In genomic region chrV:13907557-13908104, ce11 we compare ENCODE assay signal across 4 worm cellular contexts.
TF ChIP-seq lines count a peak whose summit lies in the region.

No protein-coding gene starts in this region.

TF ChIP-seq in whole organism, L1 larva, 84 proteins besides CTCF, POLR2A, EP300 and RAD21 (continued from another document):
- TF ChIP-seq lir-3 (tag; optimal IDR thresholded peaks at IDR 0.05; lab: Kevin White, UChicago; ENCODE audit: poor library complexity) (peak; percentile 47), pax-3 (tag; optimal IDR thresholded peaks at IDR 0.05; lab: Kevin White, UChicago) (peak; percentile 82), snu-23 (GFP tag; optimal IDR thresholded peaks at IDR 0.05; lab: Kevin White, UChicago) (peak; percentile 11), lin-35 (GFP tag; optimal IDR thresholded peaks at IDR 0.05; lab: Kevin White, UChicago) (peak in 1 of 2 experiments; percentile 67), rnt-1 (tag; optimal IDR thresholded peaks at IDR 0.05; lab: Kevin White, UChicago) (peak; percentile 8), fkh-8 (tag; optimal IDR thresholded peaks at IDR 0.05; lab: Kevin White, UChicago) (no peak), nhr-71 (tag; optimal IDR thresholded peaks at IDR 0.05; lab: Kevin White, UChicago) (peak; percentile 38), nhr-20 (tag; optimal IDR thresholded peaks at IDR 0.05; lab: Kevin White, UChicago) (peak; percentile 7)

TF ChIP-seq in whole organism, L2 larva, 48 proteins besides CTCF, POLR2A, EP300 and RAD21 (continued from another document):
- TF ChIP-seq nhr-25 (tag; optimal IDR thresholded peaks at IDR 0.05; lab: Kevin White, UChicago) = peak; percentile 22
- TF ChIP-seq crh-2 (tag; optimal IDR thresholded peaks at IDR 0.05; lab: Kevin White, UChicago) = peak; percentile 62
- peak; percentile 42 for TF ChIP-seq sma-9 (GFP tag; optimal IDR thresholded peaks at IDR 0.05; lab: Kevin White, UChicago)
- TF ChIP-seq sma-9 (tag; optimal IDR thresholded peaks at IDR 0.05; lab: Kevin White, UChicago) = no peak
- no peak for TF ChIP-seq egl-27 (tag; optimal IDR thresholded peaks at IDR 0.05; lab: Kevin White, UChicago)
- peak; percentile 96 for TF ChIP-seq ama-1 (optimal IDR thresholded peaks at IDR 0.05; lab: Kevin White, UChicago)
- TF ChIP-seq peb-1 (tag; optimal IDR thresholded peaks at IDR 0.05; lab: Kevin White, UChicago) = no peak
- peak; percentile 49 for TF ChIP-seq lin-13 (GFP tag; optimal IDR thresholded peaks at IDR 0.05; lab: Kevin White, UChicago)
- TF ChIP-seq nhr-21 (tag; optimal IDR thresholded peaks at IDR 0.05; lab: Kevin White, UChicago) = peak; percentile 46

TF ChIP-seq in whole organism, L4 larva, 104 proteins besides CTCF, POLR2A, EP300 and RAD21 (continued from another document):
- TF ChIP-seq ceh-62 (tag; optimal IDR thresholded peaks at IDR 0.05; lab: Kevin White, UChicago) (no peak), dmd-9 (GFP tag; IDR thresholded peaks at IDR 0.05; lab: Robert Waterston, UW) (no peak; the same call in none of the 2 replicates), zfp-3 (GFP tag; conservative IDR thresholded peaks at IDR 0.05; lab: Robert Waterston, UW) (peak; percentile 98), hmg-1.1 (GFP tag; IDR thresholded peaks at IDR 0.05; lab: Robert Waterston, UW) (no peak; the same call in 1 of the 2 replicates), duxl-1 (tag; optimal IDR thresholded peaks at IDR 0.05; lab: Kevin White, UChicago; ENCODE audit: poor library complexity) (peak; percentile 65), T26A8.4 (GFP tag; IDR thresholded peaks at IDR 0.05; lab: Robert Waterston, UW) (peak; percentile 90), lsy-2 (tag; optimal IDR thresholded peaks at IDR 0.05; lab: Kevin White, UChicago) (peak; percentile 69 to 72), nhr-41 (GFP tag; IDR thresholded peaks at IDR 0.05; lab: Robert Waterston, UW) (peak; percentile 42; the same call in 1 of the 2 replicates), Y5F2A.4 (GFP tag; optimal IDR thresholded peaks at IDR 0.05; lab: Kevin White, UChicago) (no peak), tra-1 (GFP tag; IDR thresholded peaks at IDR 0.05; lab: Robert Waterston, UW) (peak; percentile 9; the same call in 1 of the 2 replicates), hif-1 (tag; optimal IDR thresholded peaks at IDR 0.05; lab: Kevin White, UChicago) (peak in 1 of 2 experiments; percentile 39), T20F7.1 (GFP tag; optimal IDR thresholded peaks at IDR 0.05; lab: Kevin White, UChicago) (peak; percentile 75), nhr-111 (GFP tag; optimal IDR thresholded peaks at IDR 0.05; lab: Kevin White, UChicago) (no peak), sdz-12 (GFP tag; optimal IDR thresholded peaks at IDR 0.05; lab: Kevin White, UChicago) (peak; percentile 13), Y75B8A.6 (GFP tag; IDR thresholded peaks at IDR 0.05; lab: Robert Waterston, UW) (peak; percentile 85), zag-1 (tag; optimal IDR thresholded peaks at IDR 0.05; lab: Kevin White, UChicago) (no peak), snpc-1.2 (GFP tag; IDR thresholded peaks at IDR 0.05; lab: Robert Waterston, UW) (peak; percentile 27; the same call in 1 of the 2 replicates), nhr-6 (tag; optimal IDR thresholded peaks at IDR 0.05; lab: Kevin White, UChicago) (no peak), mdl-1 (tag; optimal IDR thresholded peaks at IDR 0.05; lab: Kevin White, UChicago) (peak in 1 of 2 experiments; percentile 22), nhr-28 (tag; optimal IDR thresholded peaks at IDR 0.05; lab: Kevin White, UChicago) (peak; percentile 48), lim-7 (GFP tag; IDR thresholded peaks at IDR 0.05; lab: Robert Waterston, UW) (no peak), mdt-29 (GFP tag; IDR thresholded peaks at IDR 0.05; lab: Robert Waterston, UW) (peak; percentile 69; the same call in 1 of the 2 replicates), set-16 (GFP tag; IDR thresholded peaks at IDR 0.05; lab: Robert Waterston, UW) (no peak), mxl-3 (GFP tag; optimal IDR thresholded peaks at IDR 0.05; lab: Kevin White, UChicago) (peak; percentile 45), ceh-32 (tag; optimal IDR thresholded peaks at IDR 0.05; lab: Kevin White, UChicago; ENCODE audit: poor library complexity) (no peak), lin-1 (GFP tag; IDR thresholded peaks at IDR 0.05; lab: Robert Waterston, UW) (peak; percentile 51; the same call in 1 of the 2 replicates), aly-2 (tag; optimal IDR thresholded peaks at IDR 0.05; lab: Kevin White, UChicago) (no peak), ceh-82 (tag; optimal IDR thresholded peaks at IDR 0.05; lab: Kevin White, UChicago) (no peak), nhr-102 (tag; optimal IDR thresholded peaks at IDR 0.05; lab: Kevin White, UChicago) (peak; percentile 70), nhr-10 (tag; optimal IDR thresholded peaks at IDR 0.05; lab: Kevin White, UChicago) (peak; percentile 51), nhr-77 (tag; optimal IDR thresholded peaks at IDR 0.05; lab: Kevin White, UChicago) (peak; percentile 89), nhr-76 (tag; optimal IDR thresholded peaks at IDR 0.05; lab: Kevin White, UChicago) (no peak), lin-15B (tag; optimal IDR thresholded peaks at IDR 0.05; lab: Kevin White, UChicago) (peak; percentile 27), ceh-28 (tag; optimal IDR thresholded peaks at IDR 0.05; lab: Kevin White, UChicago) (no peak), hlh-11 (tag; optimal IDR thresholded peaks at IDR 0.05; lab: Kevin White, UChicago) (peak; percentile 70)
TF ChIP-seq in whole organism, L4 larva: peak in this region for 39.

TF ChIP-seq in whole organism, young adult, 124 proteins besides CTCF, POLR2A, EP300 and RAD21 (continued from another document and continues in another):
- TF ChIP-seq ceh-91 (GFP tag; IDR thresholded peaks at IDR 0.05; lab: Robert Waterston, UW) (no peak), F49E8.2 (tag; optimal IDR thresholded peaks at IDR 0.05; lab: Kevin White, UChicago; ENCODE audit: insufficient read depth) (no peak), mcd-1 (GFP tag; IDR thresholded peaks at IDR 0.05; lab: Robert Waterston, UW) (peak; percentile 70), aptf-2 (GFP tag; conservative IDR thresholded peaks at IDR 0.05; lab: Robert Waterston, UW) (no peak), K12H6.12 (tag; optimal IDR thresholded peaks at IDR 0.05; lab: Kevin White, UChicago) (peak; percentile 55), ZK185.1 (tag; optimal IDR thresholded peaks at IDR 0.05; lab: Kevin White, UChicago; ENCODE audit: poor library complexity, severe bottlenecking) (peak; percentile 78), nhr-90 (tag; optimal IDR thresholded peaks at IDR 0.05; lab: Kevin White, UChicago) (peak; percentile 94), Y79H2A.3 (GFP tag; conservative IDR thresholded peaks at IDR 0.05; lab: Robert Waterston, UW) (peak; percentile 64; the same call in 1 of the 2 replicates), xnd-1 (tag; optimal IDR thresholded peaks at IDR 0.05; lab: Kevin White, UChicago) (no peak), zfh-2 (GFP tag; conservative IDR thresholded peaks at IDR 0.05; lab: Robert Waterston, UW) (no peak), snpc-1.3 (tag; optimal IDR thresholded peaks at IDR 0.05; lab: Kevin White, UChicago; ENCODE audit: insufficient read depth) (no peak), lsy-27 (tag; optimal IDR thresholded peaks at IDR 0.05; lab: Kevin White, UChicago; ENCODE audit: borderline replicate concordance, insufficient read depth) (no peak), dpl-1 (GFP tag; optimal IDR thresholded peaks at IDR 0.05; lab: Kevin White, UChicago) (no peak), let-607 (tag; optimal IDR thresholded peaks at IDR 0.05; lab: Kevin White, UChicago) (peak; percentile 4 to 34), nfyb-1 (GFP tag; IDR thresholded peaks at IDR 0.05; lab: Robert Waterston, UW) (peak; percentile 95), nfya-1 (tag; optimal IDR thresholded peaks at IDR 0.05; lab: Kevin White, UChicago; ENCODE audit: borderline replicate concordance, insufficient read depth) (no peak), hrde-1 (tag; optimal IDR thresholded peaks at IDR 0.05; lab: Kevin White, UChicago; ENCODE audit: borderline replicate concordance) (no peak), F23B12.7 (tag; optimal IDR thresholded peaks at IDR 0.05; lab: Kevin White, UChicago; ENCODE audit: insufficient read depth) (no peak), snpc-4 (GFP tag; optimal IDR thresholded peaks at IDR 0.05; lab: Kevin White, UChicago) (no peak), snpc-4 (tag; optimal IDR thresholded peaks at IDR 0.05; lab: Kevin White, UChicago) (peak in 1 of 4 experiments; percentile 34), ztf-25 (GFP tag; IDR thresholded peaks at IDR 0.05; lab: Robert Waterston, UW) (0 out of 2 replicates have a peak, but pooled peaks have one; percentile 6), somi-1 (GFP tag; optimal IDR thresholded peaks at IDR 0.05; lab: Kevin White, UChicago) (peak; percentile 88), lin-35 (GFP tag; optimal IDR thresholded peaks at IDR 0.05; lab: Kevin White, UChicago) (peak in 1 of 3 experiments; percentile 55), hmg-1.2 (GFP tag; IDR thresholded peaks at IDR 0.05; lab: Robert Waterston, UW) (peak; percentile 56), dpff-1 (tag; optimal IDR thresholded peaks at IDR 0.05; lab: Kevin White, UChicago) (no peak), mxl-1 (tag; optimal IDR thresholded peaks at IDR 0.05; lab: Kevin White, UChicago) (no peak), fkh-3 (tag; optimal IDR thresholded peaks at IDR 0.05; lab: Kevin White, UChicago) (no peak), bed-1 (GFP tag; IDR thresholded peaks at IDR 0.05; lab: Robert Waterston, UW) (no peak), mes-4 (tag; optimal IDR thresholded peaks at IDR 0.05; lab: Kevin White, UChicago) (no peak), F57C9.4 (tag; optimal IDR thresholded peaks at IDR 0.05; lab: Kevin White, UChicago) (peak; percentile 78), akir-1 (GFP tag; optimal IDR thresholded peaks at IDR 0.05; lab: Kevin White, UChicago) (no peak), T07F8.4 (tag; optimal IDR thresholded peaks at IDR 0.05; lab: Kevin White, UChicago) (no peak), ets-4 (GFP tag; optimal IDR thresholded peaks at IDR 0.05; lab: Kevin White, UChicago) (peak; percentile 81), let-526 (GFP tag; IDR thresholded peaks at IDR 0.05; lab: Robert Waterston, UW) (peak; percentile 84), sea-2 (GFP tag; IDR thresholded peaks at IDR 0.05; lab: Robert Waterston, UW) (peak; percentile 22; the same call in 1 of the 2 replicates), tlf-1 (GFP tag; optimal IDR thresholded peaks at IDR 0.05; lab: Kevin White, UChicago) (peak; percentile 91), rec-8 (tag; optimal IDR thresholded peaks at IDR 0.05; lab: Kevin White, UChicago) (no peak), nhr-120 (GFP tag; IDR thresholded peaks at IDR 0.05; lab: Robert Waterston, UW) (no peak), tbp1 (GFP tag; optimal IDR thresholded peaks at IDR 0.05; lab: Kevin White, UChicago) (peak; percentile 71), F52B5.7 (tag; optimal IDR thresholded peaks at IDR 0.05; lab: Kevin White, UChicago) (peak; percentile 92), die-1 (tag; optimal IDR thresholded peaks at IDR 0.05; lab: Kevin White, UChicago) (peak; percentile 35), nhr-179 (tag; optimal IDR thresholded peaks at IDR 0.05; lab: Kevin White, UChicago) (no peak), B0035.1 (tag; optimal IDR thresholded peaks at IDR 0.05; lab: Kevin White, UChicago) (peak; percentile 69), ceh-58 (GFP tag; IDR thresholded peaks at IDR 0.05; lab: Robert Waterston, UW) (no peak), madf-10 (tag; optimal IDR thresholded peaks at IDR 0.05; lab: Kevin White, UChicago) (peak; percentile 64), F22D6.2 (tag; optimal IDR thresholded peaks at IDR 0.05; lab: Kevin White, UChicago) (peak; percentile 56), Y53G8AR.9 (GFP tag; conservative IDR thresholded peaks at IDR 0.05; lab: Robert Waterston, UW) (peak; percentile 95), cebp-1 (GFP tag; IDR thresholded peaks at IDR 0.05; lab: Robert Waterston, UW) (peak; percentile 77), cebp-1 (tag; optimal IDR thresholded peaks at IDR 0.05; lab: Kevin White, UChicago) (peak; percentile 94), lin-26 (GFP tag; IDR thresholded peaks at IDR 0.05; lab: Robert Waterston, UW) (peak; percentile 91), lin-40 (tag; optimal IDR thresholded peaks at IDR 0.05; lab: Kevin White, UChicago) (peak; percentile 22), pbrm-1 (GFP tag; IDR thresholded peaks at IDR 0.05; lab: Robert Waterston, UW) (peak; percentile 61; the same call in 1 of the 2 replicates), repo-1 (tag; optimal IDR thresholded peaks at IDR 0.05; lab: Kevin White, UChicago) (peak; percentile 98), egl-18 (GFP tag; IDR thresholded peaks at IDR 0.05; lab: Robert Waterston, UW) (no peak), hlh-12 (tag; optimal IDR thresholded peaks at IDR 0.05; lab: Kevin White, UChicago) (no peak), him-1 (tag; optimal IDR thresholded peaks at IDR 0.05; lab: Kevin White, UChicago) (no peak), ceh-40 (GFP tag; IDR thresholded peaks at IDR 0.05; lab: Robert Waterston, UW) (0 out of 2 replicates have a peak, but pooled peaks have one; percentile 61), nfya-2 (GFP tag; IDR thresholded peaks at IDR 0.05; lab: Robert Waterston, UW) (no peak), snpc-1.1 (tag; optimal IDR thresholded peaks at IDR 0.05; lab: Kevin White, UChicago; ENCODE audit: insufficient read depth) (no peak), athp-1 (tag; optimal IDR thresholded peaks at IDR 0.05; lab: Kevin White, UChicago) (peak; percentile 67), lag-1 (GFP tag; IDR thresholded peaks at IDR 0.05; lab: Robert Waterston, UW) (0 out of 2 replicates have a peak, but pooled peaks have one; percentile 69), C06A6.2 (GFP tag; conservative IDR thresholded peaks at IDR 0.05; lab: Robert Waterston, UW) (peak; percentile 74), sptf-2 (GFP tag; optimal IDR thresholded peaks at IDR 0.05; lab: Kevin White, UChicago) (no peak), ztf-22 (GFP tag; optimal IDR thresholded peaks at IDR 0.05; lab: Kevin White, UChicago) (peak; percentile 76), rcor-1 (GFP tag; IDR thresholded peaks at IDR 0.05; lab: Robert Waterston, UW) (peak; percentile 19; the same call in 1 of the 2 replicates), ztf-26 (tag; optimal IDR thresholded peaks at IDR 0.05; lab: Kevin White, UChicago) (peak; percentile 86), Y56A3A.18 (GFP tag; IDR thresholded peaks at IDR 0.05; lab: Robert Waterston, UW) (peak; percentile 94), bed-2 (GFP tag; IDR thresholded peaks at IDR 0.05; lab: Robert Waterston, UW) (no peak), snpc-3.4 (tag; optimal IDR thresholded peaks at IDR 0.05; lab: Kevin White, UChicago) (no peak), F10E7.11 (tag; optimal IDR thresholded peaks at IDR 0.05; lab: Kevin White, UChicago) (peak; percentile 65), lsl-1 (GFP tag; optimal IDR thresholded peaks at IDR 0.05; lab: Kevin White, UChicago) (no peak), ztf-18 (tag; optimal IDR thresholded peaks at IDR 0.05; lab: Kevin White, UChicago) (no peak), tbx-9 (tag; optimal IDR thresholded peaks at IDR 0.05; lab: Kevin White, UChicago; ENCODE audit: borderline replicate concordance) (no peak), B0336.3 (GFP tag; IDR thresholded peaks at IDR 0.05; lab: Robert Waterston, UW) (peak; percentile 96), F33H1.4 (GFP tag; IDR thresholded peaks at IDR 0.05; lab: Robert Waterston, UW) (no peak; the same call in none of the 2 replicates), ekl-4 (GFP tag; IDR thresholded peaks at IDR 0.05; lab: Robert Waterston, UW) (peak; percentile 68), T26A5.8 (tag; optimal IDR thresholded peaks at IDR 0.05; lab: Kevin White, UChicago) (no peak), sdz-38 (tag; optimal IDR thresholded peaks at IDR 0.05; lab: Kevin White, UChicago) (no peak), unc-130 (GFP tag; optimal IDR thresholded peaks at IDR 0.05; lab: Kevin White, UChicago) (no peak), ztf-6 (GFP tag; IDR thresholded peaks at IDR 0.05; lab: Robert Waterston, UW) (no peak), ztf-28 (GFP tag; IDR thresholded peaks at IDR 0.05; lab: Robert Waterston, UW) (0 out of 2 replicates have a peak, but pooled peaks have one; percentile 75), Y95B8A.8 (GFP tag; IDR thresholded peaks at IDR 0.05; lab: Robert Waterston, UW) (peak; percentile 88)
